Fruit fly (Drosophila melanogaster): ENCODE data around the gene Sec15.

The Sec15 gene

DNA sequence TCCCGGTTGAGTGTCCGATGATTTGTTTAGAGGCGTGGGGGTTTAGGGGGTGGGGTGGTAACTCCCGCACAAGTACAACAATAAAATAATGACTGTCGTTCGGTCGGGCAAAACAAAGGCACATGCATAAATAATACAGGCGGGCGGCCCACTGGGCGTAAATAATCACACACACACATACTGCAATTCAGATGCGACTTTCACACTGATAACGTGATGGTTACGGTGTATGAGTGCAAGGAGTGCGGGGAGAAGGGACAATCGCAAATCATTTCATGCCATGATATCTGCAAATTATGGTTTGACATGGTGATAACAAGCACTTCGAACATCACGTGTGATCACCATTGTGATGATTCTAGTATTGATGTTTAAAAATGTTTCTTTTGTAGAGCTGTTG is 42.3 kb upstream of the Sec15 start:
- TF ChIP-seq h (GFP tag; optimal IDR thresholded peaks at IDR 0.05) (peak; percentile 39), Rel (GFP tag; optimal IDR thresholded peaks at IDR 0.05) (no peak), Rel (tag; optimal IDR thresholded peaks at IDR 0.05) (peak; percentile 42), rgr (GFP tag; optimal IDR thresholded peaks at IDR 0.05) (peak; percentile 4), Hnf4 (GFP tag; optimal IDR thresholded peaks at IDR 0.05) (peak; percentile 28), Sp1 (GFP tag; optimal IDR thresholded peaks at IDR 0.05) (peak; percentile 17), sv (GFP tag; optimal IDR thresholded peaks at IDR 0.05) (no peak), tai (GFP tag; optimal IDR thresholded peaks at IDR 0.05) (no peak), CrebA (GFP tag; optimal IDR thresholded peaks at IDR 0.05; ENCODE audit: borderline replicate concordance) (peak; percentile 15), br (GFP tag; optimal IDR thresholded peaks at IDR 0.05) (peak; percentile 50), fru (GFP tag; optimal IDR thresholded peaks at IDR 0.05) (peak; percentile 3)

- TF ChIP-seq br (GFP tag; optimal IDR thresholded peaks at IDR 0.05) (no peak), Sp1 (GFP tag; optimal IDR thresholded peaks at IDR 0.05) (no peak), CG32264 (GFP tag; optimal IDR thresholded peaks at IDR 0.05) (no peak), Dfd (GFP tag; optimal IDR thresholded peaks at IDR 0.05) (no peak)
These were observed 33.6 kb upstream of the Sec15 start for dm6 chr3R:21141341-21141740.

- TF ChIP-seq Myc (optimal IDR thresholded peaks at IDR 0.05) (peak; percentile 37), foxo (GFP tag; optimal IDR thresholded peaks at IDR 0.05) (peak in 1 of 2 experiments; percentile 29), dmrt93B (GFP tag; optimal IDR thresholded peaks at IDR 0.05) (no peak), CG32264 (GFP tag; optimal IDR thresholded peaks at IDR 0.05) (no peak), jim (GFP tag; optimal IDR thresholded peaks at IDR 0.05) (no peak), h (GFP tag; optimal IDR thresholded peaks at IDR 0.05) (no peak), Hr83 (GFP tag; optimal IDR thresholded peaks at IDR 0.05; ENCODE audit: poor library complexity, severe bottlenecking) (no peak), N (GFP tag; optimal IDR thresholded peaks at IDR 0.05) (no peak), fru (GFP tag; optimal IDR thresholded peaks at IDR 0.05) (no peak), OdsH (GFP tag; optimal IDR thresholded peaks at IDR 0.05) (no peak), dl (GFP tag; optimal IDR thresholded peaks at IDR 0.05; ENCODE audit: insufficient read depth in 1 of 2, partially characterized antibody in 2 of 2) (no peak), lola (GFP tag; optimal IDR thresholded peaks at IDR 0.05) (no peak), HLH106 (tag; optimal IDR thresholded peaks at IDR 0.05) (peak; percentile 51), woc (GFP tag; optimal IDR thresholded peaks at IDR 0.05) (peak; percentile 12), Sp1 (GFP tag; optimal IDR thresholded peaks at IDR 0.05) (peak; percentile 20), Dif (GFP tag; optimal IDR thresholded peaks at IDR 0.05; ENCODE audit: partially characterized antibody) (no peak), Rel (GFP tag; optimal IDR thresholded peaks at IDR 0.05) (no peak), Rel (tag; optimal IDR thresholded peaks at IDR 0.05) (peak; percentile 30), CG9705 (GFP tag; optimal IDR thresholded peaks at IDR 0.05) (no peak), pan (optimal IDR thresholded peaks at IDR 0.05) (no peak), rgr (GFP tag; optimal IDR thresholded peaks at IDR 0.05) (peak; percentile 24)
These were observed 32.7 kb upstream of the Sec15 start, which contains the start of gene SNF4Agamma for dm6 chr3R:21140458-21140857. SNF4Agamma (plus strand) TSS chr3R:21140739.

DNA sequence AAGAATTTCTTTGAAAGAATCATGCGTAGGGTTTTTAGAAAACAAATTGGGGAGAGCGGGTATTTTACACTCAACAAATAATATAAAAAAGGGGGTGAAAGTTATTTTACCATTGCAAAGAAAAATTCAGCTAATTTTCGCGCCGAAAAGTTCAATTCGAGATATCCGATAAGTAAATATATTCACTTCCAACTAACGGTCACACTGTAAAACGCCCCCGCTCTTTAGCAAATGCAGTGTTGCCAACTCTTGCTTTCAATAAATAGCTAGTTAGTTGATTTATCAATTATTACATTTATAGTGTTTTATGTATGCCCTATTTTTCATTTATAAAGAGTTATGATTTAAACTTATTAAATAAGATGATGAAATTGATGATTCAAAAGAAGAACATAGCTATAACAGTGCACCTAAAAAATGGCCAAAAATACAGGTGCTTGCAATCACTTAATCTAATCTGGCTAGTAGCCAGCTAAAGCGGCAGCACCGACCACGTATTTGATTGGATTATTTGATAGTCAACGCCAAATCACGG is 30.5 kb upstream of the Sec15 start, which contains the start of gene meigo:
meigo (plus strand) TSS at position 51 of the 535 bp plus-strand sequence.
- no peak for TF ChIP-seq Dfd (GFP tag; optimal IDR thresholded peaks at IDR 0.05)
- TF ChIP-seq HLH106 (tag; optimal IDR thresholded peaks at IDR 0.05), result peak; percentile 89
- peak; percentile 98 for TF ChIP-seq Myc (optimal IDR thresholded peaks at IDR 0.05)
- TF ChIP-seq pan (optimal IDR thresholded peaks at IDR 0.05), result no peak
- TF ChIP-seq OdsH (GFP tag; optimal IDR thresholded peaks at IDR 0.05), result peak; percentile 39
- no peak for TF ChIP-seq Mio (GFP tag; optimal IDR thresholded peaks at IDR 0.05)
- no peak for TF ChIP-seq Hnf4 (GFP tag; optimal IDR thresholded peaks at IDR 0.05)
- peak; percentile 25 for TF ChIP-seq sv (GFP tag; optimal IDR thresholded peaks at IDR 0.05)
- peak; percentile 73 for TF ChIP-seq Sp1 (GFP tag; optimal IDR thresholded peaks at IDR 0.05)
- peak; percentile 57 for TF ChIP-seq CG9705 (GFP tag; optimal IDR thresholded peaks at IDR 0.05)
- TF ChIP-seq psq (GFP tag; optimal IDR thresholded peaks at IDR 0.05), result peak; percentile 41
- peak; percentile 94 for TF ChIP-seq woc (GFP tag; optimal IDR thresholded peaks at IDR 0.05)
- TF ChIP-seq ey (GFP tag; optimal IDR thresholded peaks at IDR 0.05), result peak; percentile 74
- no peak for TF ChIP-seq Rel (GFP tag; optimal IDR thresholded peaks at IDR 0.05)
- peak; percentile 40 for TF ChIP-seq Rel (tag; optimal IDR thresholded peaks at IDR 0.05)
- no peak for TF ChIP-seq N (GFP tag; optimal IDR thresholded peaks at IDR 0.05)

dm6 chr3R:21133951-21134350 is 26.2 kb upstream of the Sec15 start, which contains the start of gene Usp8:
Usp8 (plus strand) TSS chr3R:21134262.
- no peak for TF ChIP-seq Jra (GFP tag; optimal IDR thresholded peaks at IDR 0.05)
- no peak for TF ChIP-seq GATAd (GFP tag; optimal IDR thresholded peaks at IDR 0.05)
- peak; percentile 20 for TF ChIP-seq OdsH (GFP tag; optimal IDR thresholded peaks at IDR 0.05)
- TF ChIP-seq Abd-B (GFP tag; optimal IDR thresholded peaks at IDR 0.05), result no peak
- TF ChIP-seq CG9705 (GFP tag; optimal IDR thresholded peaks at IDR 0.05), result no peak
- TF ChIP-seq Dif (GFP tag; optimal IDR thresholded peaks at IDR 0.05; ENCODE audit: partially characterized antibody), result peak; percentile 90
- no peak for TF ChIP-seq h (GFP tag; optimal IDR thresholded peaks at IDR 0.05)
- no peak for TF ChIP-seq Hr83 (GFP tag; optimal IDR thresholded peaks at IDR 0.05; ENCODE audit: poor library complexity, severe bottlenecking)
- peak in 1 of 2 experiments; percentile 71 for TF ChIP-seq dl (GFP tag; optimal IDR thresholded peaks at IDR 0.05; ENCODE audit: insufficient read depth in 1 of 2, partially characterized antibody in 2 of 2)
- no peak for TF ChIP-seq brk (GFP tag; optimal IDR thresholded peaks at IDR 0.05)
- no peak for TF ChIP-seq lola (GFP tag; optimal IDR thresholded peaks at IDR 0.05)
- TF ChIP-seq br (GFP tag; optimal IDR thresholded peaks at IDR 0.05), result no peak
- TF ChIP-seq ey (GFP tag; optimal IDR thresholded peaks at IDR 0.05), result no peak
- no peak for TF ChIP-seq dmrt93B (GFP tag; optimal IDR thresholded peaks at IDR 0.05)
- no peak for TF ChIP-seq Sp1 (GFP tag; optimal IDR thresholded peaks at IDR 0.05)
- TF ChIP-seq Vsx2 (GFP tag; optimal IDR thresholded peaks at IDR 0.05; ENCODE audit: partially characterized antibody), result peak; percentile 98
- no peak for TF ChIP-seq Hr78 (GFP tag; optimal IDR thresholded peaks at IDR 0.05)
- TF ChIP-seq sv (GFP tag; optimal IDR thresholded peaks at IDR 0.05), result no peak
- no peak for TF ChIP-seq Rel (GFP tag; optimal IDR thresholded peaks at IDR 0.05)
- no peak for TF ChIP-seq Rel (tag; optimal IDR thresholded peaks at IDR 0.05)
- peak; percentile 97 for TF ChIP-seq Myc (optimal IDR thresholded peaks at IDR 0.05)
- TF ChIP-seq Dfd (GFP tag; optimal IDR thresholded peaks at IDR 0.05), result no peak
- TF ChIP-seq pan (optimal IDR thresholded peaks at IDR 0.05), result no peak

Data from whole organism, wandering third instar larva.